Fruit fly (Drosophila melanogaster) whole organism, prepupa: Measurements from ENCODE around the gene zfh1.

Experiments used
- Blimp-1 ChIP-seq: fragments of 200-800 bp; sonication (Bioruptor generic); optimal IDR thresholded peaks from 3 replicates; lab custom pipeline; 2017; ENCODE audit warnings: missing biosample characterization, missing genetic modification characterization, mild to moderate bottlenecking, moderate library complexity, missing genetic modification reagents
- CG11294 ChIP-seq: fragments of 200-800 bp; sonication (Bioruptor generic); IDR thresholded peaks from 2 replicates; pipeline ENCODE4 v1.3.6; 2022; ENCODE audit warnings: missing biosample characterization, missing genetic modification characterization
- CG11902 ChIP-seq: fragments of 200-800 bp; sonication (Bioruptor generic); optimal IDR thresholded peaks from 3 replicates; lab custom pipeline; 2016; ENCODE audit warnings: missing biosample characterization, missing genetic modification characterization
- CG15336 ChIP-seq: fragments of 200-800 bp; sonication (Bioruptor generic); IDR thresholded peaks from 2 replicates; pipeline ENCODE4 v1.3.6; 2022; ENCODE audit warnings: missing biosample characterization, missing genetic modification characterization
- CG1621 ChIP-seq: fragments of 200-800 bp; sonication (Bioruptor generic); optimal IDR thresholded peaks from 3 replicates; lab custom pipeline; 2018; ENCODE audit warnings: missing biosample characterization, mild to moderate bottlenecking, missing genetic modification characterization
- CG3032 ChIP-seq: fragments of 200-800 bp; optimal IDR thresholded peaks from 2 replicates; lab custom pipeline; 2019; ENCODE audit warnings: missing biosample characterization, mild to moderate bottlenecking, missing genetic modification characterization, moderate library complexity
- CG32006 ChIP-seq: fragments of 200-800 bp; sonication (Bioruptor generic); optimal IDR thresholded peaks from 3 replicates; lab custom pipeline; 2017; ENCODE audit warnings: missing biosample characterization, mild to moderate bottlenecking, missing genetic modification characterization
- CG34406 ChIP-seq: fragments of 200-800 bp; sonication (Bioruptor generic); optimal IDR thresholded peaks from 3 replicates; lab custom pipeline; 2016; ENCODE audit warnings: missing biosample characterization, missing genetic modification characterization
- CG3919 ChIP-seq: fragments of 200-800 bp; sonication (Bioruptor generic); optimal IDR thresholded peaks from 3 replicates; lab custom pipeline; 2016; ENCODE audit warnings: missing biosample characterization, missing genetic modification characterization
- CG4318 ChIP-seq: fragments of 200-800 bp; sonication (Bioruptor generic); optimal IDR thresholded peaks from 3 replicates; lab custom pipeline; 2017; ENCODE audit warnings: missing biosample characterization, mild to moderate bottlenecking, missing genetic modification characterization
- CG6163 ChIP-seq: fragments of 200-800 bp; sonication (Bioruptor generic); IDR thresholded peaks from 3 replicates; pipeline ENCODE4 v1.3.6; 2022; ENCODE audit warnings: missing biosample characterization, missing genetic modification characterization
- CG6276 ChIP-seq: fragments of 200-800 bp; sonication (Bioruptor generic); optimal IDR thresholded peaks from 2 replicates; lab custom pipeline; 2017; ENCODE audit warnings: missing biosample characterization, mild to moderate bottlenecking, missing genetic modification characterization
- CG6808 ChIP-seq: fragments of 200-800 bp; sonication (Bioruptor generic); optimal IDR thresholded peaks from 3 replicates; lab custom pipeline; 2017; ENCODE audit warnings: missing biosample characterization, missing genetic modification characterization, mild to moderate bottlenecking, moderate library complexity, missing genetic modification reagents
- CG6854 ChIP-seq: fragments of 200-800 bp; sonication (Bioruptor generic); optimal IDR thresholded peaks from 2 replicates; lab custom pipeline; 2017; ENCODE audit warnings: missing biosample characterization, mild to moderate bottlenecking, missing genetic modification characterization
- CG8319 ChIP-seq: fragments of 200-800 bp; sonication (Bioruptor generic); optimal IDR thresholded peaks from 3 replicates; lab custom pipeline; 2016; ENCODE audit warnings: missing biosample characterization, missing genetic modification characterization
- CG8632 ChIP-seq: fragments of 200-800 bp; sonication (Bioruptor generic); optimal IDR thresholded peaks from 3 replicates; lab custom pipeline; 2016; ENCODE audit warnings: missing biosample characterization, missing genetic modification characterization
- CG9139 ChIP-seq: fragments of 200-800 bp; sonication (Bioruptor generic); optimal IDR thresholded peaks from 3 replicates; lab custom pipeline; 2017; ENCODE audit warnings: missing biosample characterization, mild to moderate bottlenecking, missing genetic modification characterization
- Eip75B ChIP-seq: fragments of 200-800 bp; sonication (Bioruptor generic); optimal IDR thresholded peaks from 3 replicates; lab custom pipeline; 2016; ENCODE audit warnings: missing biosample characterization, missing genetic modification characterization
- Eip78C ChIP-seq: fragments of 200-800 bp; sonication (Bioruptor generic); peaks from one replicate; lab custom pipeline; 2016; ENCODE audit warnings: missing biosample characterization, missing genetic modification characterization
- Eip93F ChIP-seq: fragments of 200-800 bp; sonication (Bioruptor generic); optimal IDR thresholded peaks from 2 replicates; lab custom pipeline; 2016; ENCODE audit warnings: missing biosample characterization, mild to moderate bottlenecking, missing genetic modification characterization
- Ets21C ChIP-seq: fragments of 200-800 bp; sonication (Bioruptor generic); optimal IDR thresholded peaks from 3 replicates; lab custom pipeline; 2016; ENCODE audit warnings: missing biosample characterization, missing genetic modification characterization
- Ets96B ChIP-seq: fragments of 200-800 bp; optimal IDR thresholded peaks from 2 replicates; lab custom pipeline; 2019; ENCODE audit warnings: missing biosample characterization, mild to moderate bottlenecking, missing genetic modification characterization, moderate library complexity
- Gug ChIP-seq: fragments of 200-800 bp; sonication (Bioruptor generic); IDR thresholded peaks from 2 replicates; pipeline ENCODE4 v1.3.6; 2022; ENCODE audit warnings: missing biosample characterization, missing genetic modification characterization
- Hr38 ChIP-seq: sonication (Bioruptor generic); optimal IDR thresholded peaks from 2 replicates; lab custom pipeline; 2016; ENCODE audit warnings: missing biosample characterization, missing genetic modification characterization
- Hr39 ChIP-seq: fragments of 200-800 bp; sonication (Bioruptor generic); optimal IDR thresholded peaks from 2 replicates; lab custom pipeline; 2016; ENCODE audit warnings: missing biosample characterization, missing genetic modification characterization
- Lpt ChIP-seq: fragments of 200-800 bp; sonication (Bioruptor generic); optimal IDR thresholded peaks from 3 replicates; lab custom pipeline; 2016; ENCODE audit warnings: missing biosample characterization, missing genetic modification characterization
- Met ChIP-seq: fragments of 200-800 bp; sonication (Bioruptor generic); optimal IDR thresholded peaks from 3 replicates; lab custom pipeline; 2016; ENCODE audit warnings: missing biosample characterization, missing genetic modification characterization
- OdsH ChIP-seq: fragments of 200-800 bp; sonication (Bioruptor generic); optimal IDR thresholded peaks from 3 replicates; lab custom pipeline; 2016; ENCODE audit warnings: missing biosample characterization, missing genetic modification characterization
- Smox ChIP-seq: fragments of 200-800 bp; sonication (Bioruptor generic); optimal IDR thresholded peaks from 3 replicates; lab custom pipeline; 2016; ENCODE audit warnings: missing biosample characterization, missing genetic modification characterization
- Sox102F ChIP-seq: fragments of 200-800 bp; sonication (Bioruptor generic); optimal IDR thresholded peaks from 2 replicates; lab custom pipeline; 2016; ENCODE audit warnings: missing biosample characterization, mild to moderate bottlenecking, missing genetic modification characterization
- Sox14 ChIP-seq: fragments of 200-800 bp; sonication (Bioruptor generic); optimal IDR thresholded peaks from 3 replicates; lab custom pipeline; 2016; ENCODE audit warnings: missing biosample characterization, missing genetic modification characterization
- achi ChIP-seq: fragments of 200-800 bp; sonication (Bioruptor generic); optimal IDR thresholded peaks from 3 replicates; lab custom pipeline; 2016; ENCODE audit warnings: missing biosample characterization, missing genetic modification characterization
- acj6 ChIP-seq: fragments of 200-800 bp; sonication (Bioruptor generic); optimal IDR thresholded peaks from 3 replicates; lab custom pipeline; 2016; ENCODE audit warnings: missing biosample characterization, missing genetic modification characterization
- dac ChIP-seq: fragments of 200-800 bp; sonication (Bioruptor generic); optimal IDR thresholded peaks from 2 replicates; lab custom pipeline; 2017; ENCODE audit warnings: missing biosample characterization, mild to moderate bottlenecking, missing genetic modification characterization
- dsx ChIP-seq: fragments of 200-800 bp; optimal IDR thresholded peaks from 3 replicates; lab custom pipeline; 2019; ENCODE audit warnings: missing biosample characterization, mild to moderate bottlenecking, missing genetic modification characterization, moderate library complexity; ENCODE audit not compliant: poor library complexity, severe bottlenecking
- esn ChIP-seq: fragments of 200-800 bp; sonication (Bioruptor generic); optimal IDR thresholded peaks from 2 replicates; lab custom pipeline; 2016; ENCODE audit warnings: missing biosample characterization, mild to moderate bottlenecking, missing genetic modification characterization, moderate library complexity
- fd59A ChIP-seq: fragments of 200-800 bp; sonication (Bioruptor generic); optimal IDR thresholded peaks from 2 replicates; lab custom pipeline; 2017; ENCODE audit warnings: missing biosample characterization, mild to moderate bottlenecking, missing genetic modification characterization, missing genetic modification reagents
- fd85E ChIP-seq: fragments of 200-800 bp; sonication (Bioruptor generic); optimal IDR thresholded peaks from 3 replicates; lab custom pipeline; 2016; ENCODE audit warnings: missing biosample characterization, missing genetic modification characterization
- fkh ChIP-seq: fragments of 200-800 bp; sonication (Bioruptor generic); optimal IDR thresholded peaks from 3 replicates; lab custom pipeline; 2017; ENCODE audit warnings: missing biosample characterization, mild to moderate bottlenecking, missing genetic modification characterization, moderate library complexity
- lz ChIP-seq: fragments of 200-800 bp; sonication (Bioruptor generic); optimal IDR thresholded peaks from 3 replicates; lab custom pipeline; 2016; ENCODE audit warnings: missing biosample characterization, missing genetic modification characterization
- net ChIP-seq: fragments of 200-800 bp; sonication (Bioruptor generic); optimal IDR thresholded peaks from 3 replicates; lab custom pipeline; 2016; ENCODE audit warnings: missing biosample characterization, missing genetic modification characterization
- salr ChIP-seq, 2 experiments: fragments of 200-800 bp; sonication (Bioruptor generic); optimal IDR thresholded peaks; 3 replicates each; lab custom pipeline; 2016 to 2018; ENCODE audit warnings: missing biosample characterization in 2 of 2, missing genetic modification characterization in 2 of 2, mild to moderate bottlenecking in 1 of 2
- svp ChIP-seq: fragments of 200-800 bp; sonication (Bioruptor generic); peaks from one replicate; lab custom pipeline; 2016; ENCODE audit warnings: missing biosample characterization, missing genetic modification characterization
- vri ChIP-seq: fragments of 200-800 bp; sonication (Bioruptor generic); optimal IDR thresholded peaks from 3 replicates; lab custom pipeline; 2016; ENCODE audit warnings: missing biosample characterization, mild to moderate bottlenecking, missing genetic modification characterization

zfh1 gene

DNA sequence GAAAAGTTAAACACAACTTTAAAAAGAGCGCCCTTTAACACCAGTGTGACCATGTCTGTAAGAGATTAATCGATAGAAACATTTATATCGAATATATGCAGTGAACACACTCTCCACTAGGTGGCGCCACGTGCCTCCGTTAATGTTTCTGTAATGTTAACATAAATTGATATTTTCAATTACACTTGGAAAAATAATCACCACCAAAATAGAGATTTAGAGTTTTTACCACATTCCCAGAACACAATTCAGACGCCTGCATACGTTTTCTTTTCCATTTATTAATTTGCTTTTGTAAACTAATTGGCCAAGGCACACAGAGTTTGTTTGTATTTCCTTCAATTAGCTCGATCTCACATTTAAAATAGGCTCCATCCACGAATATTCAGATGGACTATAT lies 23.6 kb downstream of the zfh1 start (continued):
- TF ChIP-seq fkh (GFP tag; lab: Kevin White, UChicago) (no peak), CG6163 (GFP tag; lab: Robert Waterston, UW) (peak; percentile 89), lz (GFP tag; lab: Kevin White, UChicago) (peak; percentile 47), CG15336 (GFP tag; lab: Robert Waterston, UW) (peak; percentile 58), Ets21C (GFP tag; lab: Kevin White, UChicago) (no peak), CG9139 (GFP tag; lab: Kevin White, UChicago) (no peak), fd59A (no peak), Eip93F (GFP tag; lab: Kevin White, UChicago) (no peak), CG4318 (GFP tag; lab: Kevin White, UChicago) (no peak), CG32006 (no peak), Smox (GFP tag; lab: Kevin White, UChicago) (peak; percentile 0), Eip78C (GFP tag; lab: Kevin White, UChicago) (peak; percentile 69), CG8319 (GFP tag; lab: Kevin White, UChicago) (no peak), CG3919 (peak; percentile 27), dsx (no peak), achi (GFP tag; lab: Kevin White, UChicago) (peak; percentile 15), Sox102F (GFP tag; lab: Kevin White, UChicago) (no peak), esn (GFP tag; lab: Kevin White, UChicago) (peak; percentile 55), CG6276 (GFP tag; lab: Kevin White, UChicago) (no peak), net (no peak), dac (GFP tag; lab: Kevin White, UChicago) (no peak), Gug (peak; percentile 61), OdsH (GFP tag; lab: Kevin White, UChicago) (peak; percentile 31)

DNA sequence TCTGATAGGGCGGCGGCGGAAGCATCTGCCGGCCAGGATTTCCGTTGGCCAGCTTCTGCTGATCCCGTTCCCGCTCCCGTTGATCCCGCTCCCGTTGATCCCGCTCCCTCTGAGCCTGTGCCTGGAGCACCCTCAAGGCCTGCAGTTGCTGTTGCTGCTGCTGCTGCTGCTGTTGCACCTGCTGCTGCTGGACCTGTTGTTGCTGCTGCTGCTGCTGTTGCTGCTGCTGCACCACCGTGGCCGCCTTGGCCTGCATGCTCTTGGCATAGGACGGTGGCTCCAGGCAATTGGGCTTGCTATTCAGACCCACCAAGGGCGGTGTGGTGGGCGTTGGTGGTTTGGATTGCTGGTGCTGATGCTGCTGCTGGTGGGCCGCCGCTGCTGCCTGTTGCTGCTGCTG lies 27.2 kb downstream of the zfh1 start:
- TF ChIP-seq Eip78C (GFP tag; lab: Kevin White, UChicago): no peak
- TF ChIP-seq Eip93F (GFP tag; lab: Kevin White, UChicago): no peak
- TF ChIP-seq salr (GFP tag; optimal IDR thresholded peaks at IDR 0.05; lab: Kevin White, UChicago): no peak
- TF ChIP-seq CG6163 (GFP tag; lab: Robert Waterston, UW): no peak

DNA sequence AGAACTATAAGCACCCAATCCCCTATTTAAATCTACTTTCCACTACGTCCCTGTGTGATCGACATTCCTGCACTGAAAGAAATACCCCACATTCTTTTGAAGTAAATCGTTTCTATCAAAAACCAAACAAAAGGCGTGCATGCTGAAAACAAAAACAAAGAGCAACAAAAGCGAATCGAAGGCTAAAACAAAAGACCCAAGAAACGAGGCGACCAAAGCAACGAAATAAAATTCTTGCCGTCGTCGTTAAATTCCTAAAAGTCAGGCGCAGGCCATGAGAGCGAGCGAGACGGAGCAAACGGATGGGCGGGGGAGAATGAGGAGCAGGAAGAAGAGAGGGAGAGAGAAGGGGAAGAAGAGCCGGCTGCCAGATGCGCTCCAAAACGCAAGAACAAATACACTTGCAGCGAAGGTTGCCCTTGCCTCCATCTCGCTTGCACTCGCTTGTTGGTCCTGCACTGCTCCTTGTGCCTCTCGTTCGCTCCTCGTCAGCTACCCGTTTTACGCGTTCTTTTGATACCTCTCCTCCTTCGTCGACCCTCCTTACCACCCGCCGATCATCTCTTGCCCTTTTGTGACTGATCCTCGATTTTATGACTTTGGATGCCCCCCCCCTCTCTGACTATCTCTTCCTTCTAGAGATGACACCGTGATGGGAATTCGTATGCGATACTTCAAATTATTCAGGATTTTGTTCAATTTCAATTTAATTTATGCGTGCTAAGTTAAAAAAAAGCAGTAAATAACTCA lies 29.0 kb downstream of the zfh1 start:
- TF ChIP-seq CG11902 (GFP tag; lab: Kevin White, UChicago) (no peak), achi (GFP tag; lab: Kevin White, UChicago) (no peak), dsx (peak; percentile 34), CG34406 (no peak), CG3032 (tag; lab: Kevin White, UChicago) (peak; percentile 30), Ets21C (GFP tag; lab: Kevin White, UChicago) (no peak), net (peak; percentile 81), salr (GFP tag; optimal IDR thresholded peaks at IDR 0.05; lab: Kevin White, UChicago) (no peak), Sox14 (GFP tag; lab: Kevin White, UChicago) (peak; percentile 62), CG6163 (GFP tag; lab: Robert Waterston, UW) (peak; percentile 80; the same call in 2 of the 3 replicates), CG6808 (GFP tag; lab: Kevin White, UChicago) (peak; percentile 47), CG4318 (GFP tag; lab: Kevin White, UChicago) (no peak), Met (GFP tag; lab: Kevin White, UChicago) (peak; percentile 50), Hr38 (GFP tag; lab: Kevin White, UChicago) (no peak), CG8632 (GFP tag; lab: Kevin White, UChicago) (no peak), CG6276 (GFP tag; lab: Kevin White, UChicago) (no peak), CG15336 (GFP tag; lab: Robert Waterston, UW) (no peak), fd59A (no peak), Eip93F (GFP tag; lab: Kevin White, UChicago) (no peak), CG3919 (no peak), CG9139 (GFP tag; lab: Kevin White, UChicago) (no peak), Eip75B (GFP tag; lab: Kevin White, UChicago) (peak; percentile 40), Hr39 (GFP tag; lab: Kevin White, UChicago) (no peak), svp (peak; percentile 83), acj6 (GFP tag; lab: Kevin White, UChicago) (no peak), fkh (GFP tag; lab: Kevin White, UChicago) (peak; percentile 3), lz (GFP tag; lab: Kevin White, UChicago) (peak; percentile 9), CG11294 (no peak), CG6854 (GFP tag; lab: Kevin White, UChicago) (peak; percentile 6), Blimp-1 (GFP tag; lab: Kevin White, UChicago) (peak; percentile 8), fd85E (GFP tag; lab: Kevin White, UChicago) (no peak), Lpt (GFP tag; lab: Kevin White, UChicago) (peak; percentile 32), Ets96B (tag; lab: Kevin White, UChicago) (peak; percentile 20), vri (no peak), CG1621 (tag; lab: Kevin White, UChicago) (no peak), esn (GFP tag; lab: Kevin White, UChicago) (peak; percentile 14)
